Fruit fly (Drosophila melanogaster): ENCODE measurements around the gene Ip259.

Ip259 gene

DNA sequence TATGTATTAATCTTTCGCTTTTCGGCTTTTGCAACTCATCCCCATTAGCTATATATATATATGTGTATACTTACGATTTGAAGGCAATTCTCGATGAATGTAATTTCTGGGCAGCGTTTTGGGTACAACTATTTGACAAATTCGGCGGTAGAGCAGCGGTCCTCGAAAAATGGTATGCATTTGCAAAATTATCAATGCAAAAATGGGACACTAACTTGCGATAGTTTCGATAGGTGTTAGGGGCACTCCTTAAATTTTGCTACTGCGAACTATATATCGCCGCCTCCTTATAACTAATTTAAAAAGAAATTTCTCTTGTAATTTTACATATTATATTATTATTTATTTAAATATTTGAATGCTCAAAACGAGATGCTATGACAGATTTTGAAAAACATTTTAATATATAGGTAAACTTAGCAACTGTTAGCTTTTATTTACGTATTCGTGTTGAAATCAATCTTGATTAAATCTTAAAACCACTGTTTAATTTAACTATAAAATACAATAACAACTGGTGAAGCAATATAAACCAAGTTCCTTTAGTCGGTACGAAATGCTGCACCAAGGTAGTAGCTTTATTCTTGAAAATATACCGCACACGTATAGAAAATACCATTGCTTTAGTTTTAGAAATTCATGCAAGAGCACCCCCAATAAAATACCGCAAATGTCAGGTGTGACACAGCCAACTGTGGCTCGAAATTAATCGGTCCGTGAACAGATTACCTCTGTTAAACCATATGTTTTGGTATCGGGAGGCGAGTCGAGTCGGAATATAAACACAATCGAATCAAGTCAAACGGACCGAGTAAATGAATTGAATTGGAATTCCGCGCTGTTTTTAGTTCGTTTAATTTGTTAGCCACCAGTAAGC, 5.3 kb downstream of the Ip259 start, which contains the start of the genes CG5355 and Klp31E (continued):
- peak; percentile 8; the same call in 1 of the 2 replicates for TF ChIP-seq CG17328 (GFP tag; IDR thresholded peaks at IDR 0.05)
- TF ChIP-seq CG4328 (GFP tag; optimal IDR thresholded peaks at IDR 0.05) = peak; percentile 69
- peak; percentile 29 for TF ChIP-seq CHES-1-like (GFP tag; optimal IDR thresholded peaks at IDR 0.05)
- no peak for TF ChIP-seq CG17568 (GFP tag; optimal IDR thresholded peaks at IDR 0.05)
- peak; percentile 37 for TF ChIP-seq salm (tag; optimal IDR thresholded peaks at IDR 0.05)
- peak; percentile 42 for TF ChIP-seq CG6654 (GFP tag; optimal IDR thresholded peaks at IDR 0.05)
- no peak for TF ChIP-seq ro (GFP tag; IDR thresholded peaks at IDR 0.05)
- no peak for TF ChIP-seq gsb-n (tag; optimal IDR thresholded peaks at IDR 0.05)
- TF ChIP-seq CG18599 (GFP tag; optimal IDR thresholded peaks at IDR 0.05) = no peak
- TF ChIP-seq CoRest (tag; optimal IDR thresholded peaks at IDR 0.05) = peak; percentile 89
- TF ChIP-seq Hsf (GFP tag; optimal IDR thresholded peaks at IDR 0.05) = peak; percentile 65
- TF ChIP-seq CG9932 (GFP tag; IDR thresholded peaks at IDR 0.05) = peak; percentile 60
- TF ChIP-seq Atf3 (GFP tag; optimal IDR thresholded peaks at IDR 0.05) = peak; percentile 51
- peak; percentile 72 for TF ChIP-seq Sox100B (GFP tag; optimal IDR thresholded peaks at IDR 0.05)
- TF ChIP-seq tx (GFP tag; optimal IDR thresholded peaks at IDR 0.05) = peak; percentile 13
- TF ChIP-seq NfI (GFP tag; optimal IDR thresholded peaks at IDR 0.05) = peak; percentile 53
- TF ChIP-seq CG12299 (tag; optimal IDR thresholded peaks at IDR 0.05) = peak; percentile 27
- no peak for TF ChIP-seq CG11560 (tag; IDR thresholded peaks at IDR 0.05)
- peak; percentile 57 for TF ChIP-seq mam (GFP tag; optimal IDR thresholded peaks at IDR 0.05)
- TF ChIP-seq CG8765 (GFP tag; IDR thresholded peaks at IDR 0.05) = no peak
- peak; percentile 74 for TF ChIP-seq CG7839 (tag; optimal IDR thresholded peaks at IDR 0.05)
- peak; percentile 10 for TF ChIP-seq CG3995 (GFP tag; optimal IDR thresholded peaks at IDR 0.05)
- peak; percentile 73 for TF ChIP-seq CG15601 (tag; optimal IDR thresholded peaks at IDR 0.05)
- no peak for TF ChIP-seq cg (GFP tag; optimal IDR thresholded peaks at IDR 0.05)
- TF ChIP-seq CG7928 (GFP tag; optimal IDR thresholded peaks at IDR 0.05) = no peak
- TF ChIP-seq dm (GFP tag; optimal IDR thresholded peaks at IDR 0.05) = peak; percentile 18
- no peak for TF ChIP-seq prd (optimal IDR thresholded peaks at IDR 0.05)
- TF ChIP-seq prd (GFP tag; IDR thresholded peaks at IDR 0.05) = peak; percentile 73
- peak; percentile 1 for TF ChIP-seq CG10274 (GFP tag; optimal IDR thresholded peaks at IDR 0.05)
- peak; percentile 84 for TF ChIP-seq CG7556 (GFP tag; optimal IDR thresholded peaks at IDR 0.05)
- peak; percentile 62 for TF ChIP-seq Atf6 (GFP tag; IDR thresholded peaks at IDR 0.05)
- no peak for TF ChIP-seq CG8089 (GFP tag; optimal IDR thresholded peaks at IDR 0.05)
- 0 out of 3 replicates have a peak, but pooled peaks have one; percentile 26 for TF ChIP-seq Aef1 (GFP tag; IDR thresholded peaks at IDR 0.05)
- TF ChIP-seq CG31224 (GFP tag; IDR thresholded peaks at IDR 0.05) = peak; percentile 59
- TF ChIP-seq CTCF (GFP tag; optimal IDR thresholded peaks at IDR 0.05) = no peak
- 0 out of 2 replicates have a peak, but pooled peaks have one; percentile 4 for TF ChIP-seq CG32772 (GFP tag; IDR thresholded peaks at IDR 0.05)
- TF ChIP-seq CG9609 (GFP tag; optimal IDR thresholded peaks at IDR 0.05) = peak; percentile 37
- TF ChIP-seq nmo (GFP tag; optimal IDR thresholded peaks at IDR 0.05) = peak; percentile 87
- TF ChIP-seq CG14050 (GFP tag; IDR thresholded peaks at IDR 0.05) = no peak
- TF ChIP-seq klu (GFP tag; IDR thresholded peaks at IDR 0.05) = no peak
- peak; percentile 39 for TF ChIP-seq CG15514 (GFP tag; optimal IDR thresholded peaks at IDR 0.05)
- peak; percentile 72 for TF ChIP-seq CG2120 (GFP tag; optimal IDR thresholded peaks at IDR 0.05)
- peak; percentile 41 for TF ChIP-seq da (GFP tag; optimal IDR thresholded peaks at IDR 0.05)
- TF ChIP-seq jumu (GFP tag; optimal IDR thresholded peaks at IDR 0.05) = peak; percentile 57
- peak; percentile 22 for TF ChIP-seq pho (GFP tag; optimal IDR thresholded peaks at IDR 0.05)
- TF ChIP-seq CG6854 (GFP tag; optimal IDR thresholded peaks at IDR 0.05) = no peak
- peak; percentile 69 for TF ChIP-seq Sry-δ (GFP tag; optimal IDR thresholded peaks at IDR 0.05)
- no peak for TF ChIP-seq fd102C (GFP tag; optimal IDR thresholded peaks at IDR 0.05)
- TF ChIP-seq lilli (GFP tag; optimal IDR thresholded peaks at IDR 0.05) = peak; percentile 74
- peak; percentile 15 for TF ChIP-seq vfl (GFP tag; optimal IDR thresholded peaks at IDR 0.05)
